Worm (Caenorhabditis elegans): ENCODE data around the gene C35C5.9.

ce11 chrX:11500589-11500988 lies 35.8 kb upstream of the C35C5.9 start:
- TF ChIP-seq odd-2 (tag; optimal IDR thresholded peaks at IDR 0.05), result no peak
- no peak for TF ChIP-seq ceh-9 (tag; optimal IDR thresholded peaks at IDR 0.05)
- TF ChIP-seq nhr-11 (tag; optimal IDR thresholded peaks at IDR 0.05), result no peak
- no peak for TF ChIP-seq sdc-2 (tag; optimal IDR thresholded peaks at IDR 0.05)
- no peak for TF ChIP-seq ahr-1 (tag; optimal IDR thresholded peaks at IDR 0.05)
- no peak for TF ChIP-seq dve-1 (tag; optimal IDR thresholded peaks at IDR 0.05)
- no peak for TF ChIP-seq madf-2 (tag; optimal IDR thresholded peaks at IDR 0.05)
- TF ChIP-seq pax-1 (tag; optimal IDR thresholded peaks at IDR 0.05), result no peak
- no peak for TF ChIP-seq ceh-45 (GFP tag; IDR thresholded peaks at IDR 0.05)
- TF ChIP-seq unc-3 (GFP tag; conservative IDR thresholded peaks at IDR 0.05), result no peak
- no peak for TF ChIP-seq unc-3 (tag; optimal IDR thresholded peaks at IDR 0.05)
- TF ChIP-seq ceh-48 (tag; optimal IDR thresholded peaks at IDR 0.05), result no peak
- TF ChIP-seq elt-2 (tag; optimal IDR thresholded peaks at IDR 0.05), result no peak
- TF ChIP-seq lin-11 (tag; optimal IDR thresholded peaks at IDR 0.05), result no peak

Data from whole organism, late embryonic.